Worm (Caenorhabditis elegans): ENCODE data around the gene vem-1.

DNA sequence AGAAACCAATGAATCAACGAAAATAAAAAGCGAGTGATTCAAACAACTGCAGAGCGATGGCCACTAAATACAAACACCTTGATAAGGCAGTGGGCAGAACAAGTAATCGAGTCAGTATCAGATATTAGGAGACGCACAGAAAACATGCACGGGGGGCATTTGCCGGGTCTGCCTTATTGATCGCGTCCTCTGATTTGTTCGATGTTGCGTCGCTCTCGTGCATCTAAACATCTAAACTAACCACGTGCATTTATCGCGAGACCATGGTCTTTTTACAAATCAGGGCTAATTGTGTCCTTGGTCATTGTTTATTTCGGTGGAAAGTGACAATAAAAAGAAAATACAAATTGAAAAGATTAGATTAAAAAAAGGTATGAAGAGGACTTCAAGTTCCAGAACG, 4.5 kb downstream of the vem-1 start, which contains the start of gene K07E3.4:
- TF ChIP-seq elt-3 (tag; optimal IDR thresholded peaks at IDR 0.05): peak in 5 of 6 experiments; percentile 27 to 88 (median 80)
- peak; percentile 87 for TF ChIP-seq blmp-1 (tag; optimal IDR thresholded peaks at IDR 0.05)
- TF ChIP-seq lin-15B (tag; optimal IDR thresholded peaks at IDR 0.05): no peak
- TF ChIP-seq nhr-71 (tag; optimal IDR thresholded peaks at IDR 0.05): peak; percentile 86
- no peak for TF ChIP-seq ceh-88 (GFP tag; IDR thresholded peaks at IDR 0.05)
- TF ChIP-seq unc-86 (tag; optimal IDR thresholded peaks at IDR 0.05): no peak
- peak; percentile 19 for TF ChIP-seq rnt-1 (tag; optimal IDR thresholded peaks at IDR 0.05)
- peak; percentile 57 for TF ChIP-seq grh-1 (GFP tag; IDR thresholded peaks at IDR 0.05)
- no peak for TF ChIP-seq nhr-11 (tag; optimal IDR thresholded peaks at IDR 0.05)
- no peak for TF ChIP-seq ceh-82 (tag; optimal IDR thresholded peaks at IDR 0.05)

All from whole organism, L1 larva.